Worm (Caenorhabditis elegans): ENCODE data around the gene lips-7.

lips-7 gene

DNA sequence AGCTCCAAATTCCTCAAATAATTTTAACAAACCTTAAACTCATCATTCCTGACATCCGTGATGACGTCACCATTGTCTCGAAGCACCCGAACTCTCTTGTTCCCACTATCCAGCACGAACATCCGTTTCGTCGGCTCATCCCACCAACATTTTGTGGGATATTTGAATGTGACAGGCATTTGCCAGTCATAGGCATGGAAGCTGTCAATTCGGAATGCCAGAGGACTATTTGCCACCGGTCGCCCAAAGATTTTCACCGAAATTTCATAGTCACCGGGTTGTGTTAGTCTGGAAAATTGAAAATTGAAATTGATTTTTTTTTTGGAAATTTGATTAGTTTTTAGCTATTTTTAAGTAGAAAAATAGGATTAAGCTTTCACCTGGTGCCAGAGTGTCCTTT lies 45.0 kb downstream of the lips-7 start:
- TF ChIP-seq him-1 (tag; optimal IDR thresholded peaks at IDR 0.05) (no peak), W03F9.2 (tag; optimal IDR thresholded peaks at IDR 0.05) (no peak), dao-5 (tag; optimal IDR thresholded peaks at IDR 0.05) (no peak)

- TF ChIP-seq dao-5 (tag; optimal IDR thresholded peaks at IDR 0.05): no peak
- TF ChIP-seq him-1 (tag; optimal IDR thresholded peaks at IDR 0.05): no peak
- TF ChIP-seq W03F9.2 (tag; optimal IDR thresholded peaks at IDR 0.05): no peak
Measured at ce11 chrII:601305-601704, 49.7 kb downstream of the lips-7 start.

- TF ChIP-seq him-1 (tag; optimal IDR thresholded peaks at IDR 0.05) (no peak), dao-5 (tag; optimal IDR thresholded peaks at IDR 0.05) (no peak)
Measured at ce11 chrII:602020-602419, 50.4 kb downstream of the lips-7 start, which contains the start of gene nhl-3. Gene nhl-3 (minus strand): TSS chrII:602120.

ce11 chrII:602969-603368 lies 51.3 kb downstream of the lips-7 start:
- TF ChIP-seq W03F9.2 (tag; optimal IDR thresholded peaks at IDR 0.05): no peak
- no peak for TF ChIP-seq dao-5 (tag; optimal IDR thresholded peaks at IDR 0.05)
- TF ChIP-seq him-1 (tag; optimal IDR thresholded peaks at IDR 0.05): no peak
